Fruit fly (Drosophila melanogaster) whole organism, embryonic: ENCODE results near the gene CG3862.

Experiments used
- Atf3 ChIP-seq: fragments of 200-800 bp; sonication (Bioruptor generic); optimal IDR thresholded peaks from 3 replicates; lab custom pipeline; 2016; ENCODE audit warnings: missing biosample characterization, missing genetic modification characterization
- CG10321 ChIP-seq: fragments of 200-800 bp; sonication (Bioruptor generic); IDR thresholded peaks from 2 replicates; pipeline ENCODE4 v1.3.6; 2022; ENCODE audit warnings: missing biosample characterization, missing genetic modification characterization
- CG10543 ChIP-seq: fragments of 200-800 bp; sonication (Bioruptor generic); optimal IDR thresholded peaks from 3 replicates; lab custom pipeline; 2017; ENCODE audit warnings: missing biosample characterization, mild to moderate bottlenecking, missing genetic modification characterization, moderate library complexity
- CG10979 ChIP-seq: fragments of 200-800 bp; sonication (Bioruptor generic); optimal IDR thresholded peaks from 2 replicates; lab custom pipeline; 2018; ENCODE audit warnings: missing biosample characterization, mild to moderate bottlenecking, missing genetic modification characterization, moderate library complexity
- CG11093 ChIP-seq: fragments of 200-800 bp; sonication (Bioruptor generic); IDR thresholded peaks from 3 replicates; pipeline ENCODE4 v1.3.6; 2022; ENCODE audit warnings: missing biosample characterization, missing genetic modification characterization
- CG1233 ChIP-seq: fragments of 200-800 bp; sonication (Bioruptor generic); optimal IDR thresholded peaks from 4 replicates; lab custom pipeline; 2018; ENCODE audit warnings: missing biosample characterization, mild to moderate bottlenecking, missing genetic modification characterization
- CG12391 ChIP-seq: fragments of 200-800 bp; sonication (Bioruptor generic); optimal IDR thresholded peaks from 3 replicates; lab custom pipeline; 2018; ENCODE audit warnings: missing biosample characterization, mild to moderate bottlenecking, missing genetic modification characterization, moderate library complexity
- CG14710 ChIP-seq: fragments of 200-800 bp; sonication (Bioruptor generic); optimal IDR thresholded peaks from 3 replicates; lab custom pipeline; 2019; ENCODE audit warnings: missing biosample characterization, mild to moderate bottlenecking, missing genetic modification characterization, moderate library complexity
- CG1529 ChIP-seq: fragments of 200-800 bp; sonication (Bioruptor generic); optimal IDR thresholded peaks from 3 replicates; lab custom pipeline; 2018; ENCODE audit warnings: missing biosample characterization, missing genetic modification characterization
- CG2120 ChIP-seq: fragments of 200-800 bp; sonication (Bioruptor generic); optimal IDR thresholded peaks from 3 replicates; lab custom pipeline; 2016; ENCODE audit warnings: missing biosample characterization, missing genetic modification characterization
- CG30020 ChIP-seq: fragments of 200-800 bp; optimal IDR thresholded peaks from 2 replicates; lab custom pipeline; 2019; ENCODE audit warnings: missing biosample characterization, mild to moderate bottlenecking, missing genetic modification characterization, moderate library complexity
- CG30431 ChIP-seq: fragments of 200-800 bp; sonication (Bioruptor generic); optimal IDR thresholded peaks from 2 replicates; lab custom pipeline; 2017; ENCODE audit warnings: missing biosample characterization, missing genetic modification characterization
- CG31388 ChIP-seq: fragments of 200-800 bp; sonication (Bioruptor generic); optimal IDR thresholded peaks from 2 replicates; lab custom pipeline; 2016; ENCODE audit warnings: missing biosample characterization, missing genetic modification characterization
- CG3163 ChIP-seq: fragments of 200-800 bp; sonication (Bioruptor generic); optimal IDR thresholded peaks from 3 replicates; lab custom pipeline; 2016; ENCODE audit warnings: missing biosample characterization, missing genetic modification characterization
- CG3995 ChIP-seq: fragments of 200-800 bp; sonication (Bioruptor generic); optimal IDR thresholded peaks from 3 replicates; lab custom pipeline; 2016; ENCODE audit warnings: missing biosample characterization, missing genetic modification characterization
- CG4707 ChIP-seq: fragments of 200-800 bp; sonication (Bioruptor generic); optimal IDR thresholded peaks from 2 replicates; lab custom pipeline; 2018; ENCODE audit warnings: missing biosample characterization, mild to moderate bottlenecking, missing genetic modification characterization, moderate library complexity
- CG9727 ChIP-seq: fragments of 200-800 bp; sonication (Bioruptor generic); optimal IDR thresholded peaks from 3 replicates; lab custom pipeline; 2017; ENCODE audit warnings: missing biosample characterization, mild to moderate bottlenecking, missing genetic modification characterization
- Chrac-16 ChIP-seq: fragments of 200-800 bp; sonication (Bioruptor generic); optimal IDR thresholded peaks from 3 replicates; lab custom pipeline; 2016; ENCODE audit warnings: missing biosample characterization, missing genetic modification characterization
- CoRest ChIP-seq: fragments of 200-800 bp; sonication (Bioruptor generic); optimal IDR thresholded peaks from 3 replicates; lab custom pipeline; 2018; ENCODE audit warnings: missing biosample characterization, mild to moderate bottlenecking, missing genetic modification characterization, moderate library complexity
- Dek ChIP-seq: fragments of 200-800 bp; sonication (Bioruptor generic); optimal IDR thresholded peaks from 3 replicates; lab custom pipeline; 2019; ENCODE audit warnings: missing biosample characterization, mild to moderate bottlenecking, missing genetic modification characterization, moderate library complexity
- Dref ChIP-seq: fragments of 200-800 bp; sonication (Bioruptor generic); IDR thresholded peaks from 2 replicates; pipeline ENCODE4 v1.3.6; 2022; ENCODE audit warnings: missing biosample characterization, missing genetic modification characterization
- ERR ChIP-seq: fragments of 200-800 bp; sonication (Bioruptor generic); optimal IDR thresholded peaks from 2 replicates; lab custom pipeline; 2016; ENCODE audit warnings: missing biosample characterization, missing genetic modification characterization
- H2.0 ChIP-seq: fragments of 200-800 bp; sonication (Bioruptor generic); IDR thresholded peaks from 2 replicates; pipeline ENCODE4 v1.3.6; 2022; ENCODE audit warnings: missing biosample characterization, missing genetic modification characterization
- Lim3 ChIP-seq: fragments of 200-800 bp; sonication (Bioruptor generic); IDR thresholded peaks from 2 replicates; pipeline ENCODE4 v1.3.6; 2022; ENCODE audit warnings: missing biosample characterization, missing genetic modification characterization
- Lpt ChIP-seq: fragments of >200 bp; optimal IDR thresholded peaks from 2 replicates; lab custom pipeline; 2018; ENCODE audit warnings: missing biosample characterization, missing genetic modification characterization
- Med ChIP-seq: fragments of 200-800 bp; sonication (Bioruptor generic); peaks from one replicate; lab custom pipeline; 2016; ENCODE audit warnings: missing biosample characterization, missing genetic modification characterization, mild to moderate bottlenecking, inconsistent platforms, moderate library complexity
- Oaz ChIP-seq: fragments of 200-800 bp; sonication (Bioruptor generic); IDR thresholded peaks from 2 replicates; pipeline ENCODE4 v1.3.6; 2022; ENCODE audit warnings: missing biosample characterization, missing genetic modification characterization
- Rx ChIP-seq: fragments of 200-800 bp; sonication (Bioruptor generic); IDR thresholded peaks from 2 replicates; pipeline ENCODE4 v1.3.6; 2022; ENCODE audit warnings: missing biosample characterization, missing genetic modification characterization
- Tbp ChIP-seq: fragments of >200 bp; optimal IDR thresholded peaks from 2 replicates; lab custom pipeline; 2018; ENCODE audit warnings: missing biosample characterization, missing genetic modification characterization
- ase ChIP-seq: fragments of 200-800 bp; sonication (Bioruptor generic); IDR thresholded peaks from 3 replicates; pipeline ENCODE4 v1.3.6; 2022; ENCODE audit warnings: missing biosample characterization, missing genetic modification characterization
- ato ChIP-seq: fragments of 200-800 bp; sonication (Bioruptor generic); IDR thresholded peaks from 2 replicates; pipeline ENCODE4 v1.3.6; 2022; ENCODE audit warnings: missing biosample characterization, missing genetic modification characterization; ENCODE audit not compliant: partially characterized antibody
- bbx ChIP-seq: fragments of 200-800 bp; sonication (Bioruptor generic); IDR thresholded peaks from 2 replicates; pipeline ENCODE4 v1.3.6; 2022; ENCODE audit warnings: missing biosample characterization, missing genetic modification characterization; ENCODE audit not compliant: partially characterized antibody
- dpn ChIP-seq, 2 experiments: fragments of 200-800 bp; sonication (Bioruptor generic); optimal IDR thresholded peaks; 3 replicates each; lab custom pipeline; 2016; ENCODE audit warnings: missing biosample characterization in 2 of 2, missing genetic modification characterization in 2 of 2
- eyg ChIP-seq: fragments of 200-800 bp; sonication (Bioruptor generic); optimal IDR thresholded peaks from 3 replicates; lab custom pipeline; 2016; ENCODE audit warnings: missing biosample characterization, missing genetic modification characterization
- fu2 ChIP-seq: fragments of 200-800 bp; sonication (Bioruptor generic); optimal IDR thresholded peaks from 2 replicates; lab custom pipeline; 2016; ENCODE audit warnings: missing biosample characterization, missing genetic modification characterization
- gcm2 ChIP-seq: fragments of 200-800 bp; sonication (Bioruptor generic); optimal IDR thresholded peaks from 2 replicates; lab custom pipeline; 2016; ENCODE audit warnings: missing biosample characterization, missing genetic modification characterization
- gfzf ChIP-seq: fragments of 200-800 bp; sonication (Bioruptor generic); optimal IDR thresholded peaks from 2 replicates; lab custom pipeline; 2016; ENCODE audit warnings: missing biosample characterization, mild to moderate bottlenecking, missing genetic modification characterization, moderate library complexity
- gro ChIP-seq: fragments of 200-800 bp; sonication (Bioruptor generic); optimal IDR thresholded peaks from 2 replicates; lab custom pipeline; 2016; ENCODE audit warnings: missing biosample characterization, missing genetic modification characterization
- kay ChIP-seq: fragments of 200-800 bp; sonication (Bioruptor generic); optimal IDR thresholded peaks from 2 replicates; lab custom pipeline; 2016; ENCODE audit warnings: missing biosample characterization, missing genetic modification characterization
- lbe ChIP-seq: fragments of 200-800 bp; sonication (Bioruptor generic); optimal IDR thresholded peaks from 2 replicates; lab custom pipeline; 2016; ENCODE audit warnings: missing biosample characterization, mild to moderate bottlenecking, missing genetic modification characterization
- maf-S ChIP-seq: fragments of 200-800 bp; sonication (Bioruptor generic); optimal IDR thresholded peaks from 2 replicates; lab custom pipeline; 2016; ENCODE audit warnings: missing biosample characterization, missing genetic modification characterization
- org-1 ChIP-seq: fragments of 200-800 bp; sonication (Bioruptor generic); optimal IDR thresholded peaks from 2 replicates; lab custom pipeline; 2017; ENCODE audit warnings: missing biosample characterization, missing genetic modification characterization
- row ChIP-seq: fragments of 200-800 bp; sonication (Bioruptor generic); IDR thresholded peaks from 3 replicates; pipeline ENCODE4 v1.3.6; 2022; ENCODE audit warnings: missing biosample characterization, missing genetic modification characterization
- sens ChIP-seq: fragments of 200-800 bp; sonication (Bioruptor generic); peaks from one replicate; lab custom pipeline; 2016; ENCODE audit warnings: missing biosample characterization, missing genetic modification characterization
- sens-2 ChIP-seq: fragments of 200-800 bp; sonication (Bioruptor generic); IDR thresholded peaks from 2 replicates; pipeline ENCODE4 v1.3.6; 2022; ENCODE audit warnings: missing biosample characterization, missing genetic modification characterization
- stwl ChIP-seq: fragments of 200-800 bp; sonication (Bioruptor generic); optimal IDR thresholded peaks from 3 replicates; lab custom pipeline; 2018; ENCODE audit warnings: missing biosample characterization, mild to moderate bottlenecking, missing genetic modification characterization, moderate library complexity
- trh ChIP-seq: fragments of 200-800 bp; sonication (Bioruptor generic); optimal IDR thresholded peaks from 2 replicates; lab custom pipeline; 2016; ENCODE audit warnings: missing biosample characterization, missing genetic modification characterization
- tup ChIP-seq: fragments of 200-800 bp; sonication (Bioruptor generic); optimal IDR thresholded peaks from 2 replicates; lab custom pipeline; 2016; ENCODE audit warnings: missing biosample characterization, mild to moderate bottlenecking, missing genetic modification characterization, moderate library complexity
- vvl ChIP-seq: fragments of 200-800 bp; sonication (Bioruptor generic); IDR thresholded peaks from 2 replicates; pipeline ENCODE4 v1.3.6; 2022; ENCODE audit warnings: missing biosample characterization, missing genetic modification characterization
- wdn ChIP-seq: fragments of 200-800 bp; sonication (Bioruptor generic); IDR thresholded peaks from 2 replicates; pipeline ENCODE4 v1.3.6; 2022; ENCODE audit warnings: missing biosample characterization, missing genetic modification characterization
- zf30C ChIP-seq: fragments of 200-800 bp; sonication (Bioruptor generic); optimal IDR thresholded peaks from 3 replicates; lab custom pipeline; 2018; ENCODE audit warnings: missing biosample characterization, mild to moderate bottlenecking, missing genetic modification characterization

Gene CG3862

dm6 chr2L:846167-846868 is 20.7 kb upstream of the CG3862 start (continued):
- TF ChIP-seq eyg (GFP tag; lab: Kevin White, UChicago), result peak; percentile 11
- TF ChIP-seq Rx (GFP tag; lab: Robert Waterston, UW), result 0 out of 2 replicates have a peak, but pooled peaks have one; percentile 24
- TF ChIP-seq CG10321, result no peak
- TF ChIP-seq Atf3 (GFP tag; lab: Kevin White, UChicago), result no peak
- TF ChIP-seq CoRest (tag; lab: Kevin White, UChicago), result peak; percentile 68
- TF ChIP-seq sens-2 (GFP tag; lab: Robert Waterston, UW), result no peak
- TF ChIP-seq wdn (GFP tag; lab: Robert Waterston, UW), result no peak
- peak; percentile 58 for TF ChIP-seq org-1 (GFP tag; lab: Kevin White, UChicago)
- peak; percentile 37 for TF ChIP-seq CG9727 (GFP tag; lab: Kevin White, UChicago)
- peak; percentile 96 for TF ChIP-seq sens
- no peak for TF ChIP-seq Lpt (GFP tag; lab: Kevin White, UChicago)
- no peak for TF ChIP-seq CG3995 (GFP tag; lab: Kevin White, UChicago)
- TF ChIP-seq maf-S (GFP tag; lab: Kevin White, UChicago), result peak; percentile 37
- peak; percentile 63; the same call in 2 of the 3 replicates for TF ChIP-seq CG11093 (GFP tag; lab: Robert Waterston, UW)
- 0 out of 3 replicates have a peak, but pooled peaks have one; percentile 7 for TF ChIP-seq ase (GFP tag; lab: Robert Waterston, UW)
- no peak for TF ChIP-seq lbe (GFP tag; lab: Kevin White, UChicago)
- TF ChIP-seq CG2120 (GFP tag; lab: Kevin White, UChicago), result peak; percentile 54
- TF ChIP-seq Dref, result no peak
- TF ChIP-seq CG30020 (tag; lab: Kevin White, UChicago), result no peak
- TF ChIP-seq trh, result no peak
- TF ChIP-seq kay (GFP tag; lab: Kevin White, UChicago), result peak; percentile 15
- peak; percentile 25 for TF ChIP-seq fu2 (GFP tag; lab: Kevin White, UChicago)
- no peak for TF ChIP-seq ato (GFP tag; lab: Robert Waterston, UW)
- no peak for TF ChIP-seq tup (GFP tag; lab: Kevin White, UChicago)
- TF ChIP-seq CG12391 (tag; lab: Kevin White, UChicago), result peak; percentile 55
- no peak for TF ChIP-seq Tbp (GFP tag; lab: Kevin White, UChicago)
- no peak for TF ChIP-seq gfzf (GFP tag; lab: Kevin White, UChicago)
- TF ChIP-seq H2.0 (GFP tag; lab: Robert Waterston, UW), result peak; percentile 51
- TF ChIP-seq gro (GFP tag; lab: Kevin White, UChicago), result peak; percentile 32
- TF ChIP-seq CG10979 (tag; lab: Kevin White, UChicago), result peak; percentile 74
- no peak for TF ChIP-seq Lim3 (GFP tag; lab: Robert Waterston, UW)
- TF ChIP-seq CG4707 (GFP tag; lab: Kevin White, UChicago), result peak; percentile 58
- TF ChIP-seq zf30C (GFP tag; lab: Kevin White, UChicago), result peak; percentile 37
- TF ChIP-seq stwl, result no peak
- TF ChIP-seq Oaz (GFP tag; lab: Robert Waterston, UW), result no peak
- peak; percentile 0 for TF ChIP-seq gcm2 (GFP tag; lab: Kevin White, UChicago)
- TF ChIP-seq dpn (GFP tag; optimal IDR thresholded peaks at IDR 0.05; lab: Kevin White, UChicago), result peak; percentile 61 to 65
- 0 out of 2 replicates have a peak, but pooled peaks have one; percentile 15 for TF ChIP-seq bbx (GFP tag; lab: Robert Waterston, UW)
- TF ChIP-seq CG3163 (GFP tag; lab: Kevin White, UChicago), result peak; percentile 25
- TF ChIP-seq ERR, result no peak
- TF ChIP-seq CG31388 (GFP tag; lab: Kevin White, UChicago), result no peak
- TF ChIP-seq Med, result peak; percentile 93
- TF ChIP-seq vvl (GFP tag; lab: Robert Waterston, UW), result peak; percentile 53; the same call in 1 of the 2 replicates
- peak; percentile 70 for TF ChIP-seq row (GFP tag; lab: Robert Waterston, UW)
- peak; percentile 52 for TF ChIP-seq Chrac-16 (GFP tag; lab: Kevin White, UChicago)
- TF ChIP-seq CG10543 (GFP tag; lab: Kevin White, UChicago), result no peak
- no peak for TF ChIP-seq Dek (tag; lab: Kevin White, UChicago)
- TF ChIP-seq CG30431 (GFP tag; lab: Kevin White, UChicago), result peak; percentile 47
- TF ChIP-seq CG1233 (GFP tag; lab: Kevin White, UChicago), result no peak
- peak; percentile 44 for TF ChIP-seq CG14710 (tag; lab: Kevin White, UChicago)
- peak; percentile 23 for TF ChIP-seq CG1529 (GFP tag; lab: Kevin White, UChicago)
